Worm (Caenorhabditis elegans): ENCODE measurements around the gene R160.13.

ce11 chrX:4391680-4392079, 20.4 kb upstream of the R160.13 start:
- TF ChIP-seq unc-39 (tag; optimal IDR thresholded peaks at IDR 0.05): no peak
- TF ChIP-seq ceh-82 (tag; optimal IDR thresholded peaks at IDR 0.05): no peak

Measured in whole organism, L2 larva.